Worm (Caenorhabditis elegans) whole organism, midembryonic: ENCODE measurements around the gene M163.8.

ENCODE experiments used
- T22C8.4 ChIP-seq: fragments of 200-800 bp; sonication (Bioruptor generic); IDR thresholded peaks from 2 replicates; pipeline ENCODE4 v1.3.6; 2022; ENCODE audit warnings: missing genetic modification characterization, missing compliant biosample characterization
- cog-1 ChIP-seq: sonication (generic microtip); optimal IDR thresholded peaks from 2 replicates; lab custom pipeline; 2016; ENCODE audit warnings: missing genetic modification characterization, missing compliant biosample characterization
- klf-2 ChIP-seq: fragments of 200-800 bp; sonication (Bioruptor generic); conservative IDR thresholded peaks from 2 replicates; pipeline ENCODE4 v1.3.6; 2022; ENCODE audit warnings: missing genetic modification reagents, missing genetic modification characterization, missing compliant biosample characterization
- med-1 ChIP-seq: sonication (generic microtip); optimal IDR thresholded peaks from 2 replicates; lab custom pipeline; 2017; ENCODE audit warnings: missing genetic modification characterization, mild to moderate bottlenecking, missing compliant biosample characterization, antibody characterized with exemption, missing genetic modification reagents; ENCODE audit not compliant: insufficient read depth
- tab-1 ChIP-seq: fragments of 200-800 bp; sonication (Bioruptor generic); IDR thresholded peaks from 2 replicates; pipeline ENCODE4 v1.3.6; 2022; ENCODE audit warnings: missing genetic modification characterization, missing compliant biosample characterization
- ztf-29 ChIP-seq: fragments of 200-800 bp; sonication (Bioruptor generic); IDR thresholded peaks from 2 replicates; pipeline ENCODE4 v1.3.6; 2022; ENCODE audit warnings: missing genetic modification reagents, missing genetic modification characterization, missing compliant biosample characterization

DNA sequence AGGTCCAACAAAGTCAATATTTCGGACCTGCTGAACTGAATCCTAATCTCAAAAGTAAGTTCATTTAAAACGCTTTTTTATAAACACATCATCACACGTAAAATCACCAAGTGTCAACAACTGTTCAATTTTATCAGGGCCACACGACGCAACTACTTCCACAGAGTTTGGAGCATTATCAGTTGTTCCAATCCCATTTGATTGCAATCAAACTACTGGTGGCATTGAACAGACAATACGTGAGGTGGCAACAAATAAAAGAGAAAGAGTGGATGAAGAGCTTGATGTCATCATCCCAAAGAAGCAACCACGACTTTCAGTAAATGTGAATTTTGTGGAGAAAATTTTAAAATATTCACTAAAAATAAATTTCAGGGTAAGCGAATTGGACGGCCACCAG is 11.6 kb downstream of the M163.8 start:
- TF ChIP-seq tab-1 (GFP tag; lab: Robert Waterston, UW) (no peak), cog-1 (no peak), ztf-29 (GFP tag; lab: Robert Waterston, UW) (no peak), T22C8.4 (no peak), klf-2 (GFP tag; lab: Robert Waterston, UW) (no peak), med-1 (GFP tag; lab: Kevin White, UChicago) (no peak)
